Fruit fly (Drosophila melanogaster) whole organism, wandering third instar larva: Measurements from ENCODE around the gene dmrt99B.

ENCODE experiments used
- Myc ChIP-seq: fragments of >200 bp; optimal IDR thresholded peaks from 2 replicates; lab custom pipeline; 2017
- OdsH ChIP-seq: fragments of 200-800 bp; sonication (Bioruptor generic); optimal IDR thresholded peaks from 2 replicates; lab custom pipeline; 2016; ENCODE audit warnings: missing biosample characterization, mild to moderate bottlenecking, missing genetic modification characterization
- br ChIP-seq: fragments of 200-800 bp; sonication (Bioruptor generic); optimal IDR thresholded peaks from 2 replicates; lab custom pipeline; 2016; ENCODE audit warnings: missing biosample characterization, missing genetic modification characterization
- dl ChIP-seq, 2 experiments: fragments of 175-275, 200-275 bp in 1 of 2; fragments of 200-275 bp in 1 of 2; sonication (Bioruptor generic); optimal IDR thresholded peaks; lab custom pipeline; 2018; ENCODE audit warnings: mild to moderate bottlenecking in 2 of 2, missing biosample characterization in 2 of 2, missing genetic modification characterization in 2 of 2, moderate library complexity in 2 of 2; ENCODE audit not compliant: partially characterized antibody in 2 of 2, insufficient read depth in 1 of 2
- fru ChIP-seq: fragments of 200-800 bp; sonication (Bioruptor generic); optimal IDR thresholded peaks from 3 replicates; lab custom pipeline; 2016; ENCODE audit warnings: missing biosample characterization, mild to moderate bottlenecking, missing genetic modification characterization

DNA sequence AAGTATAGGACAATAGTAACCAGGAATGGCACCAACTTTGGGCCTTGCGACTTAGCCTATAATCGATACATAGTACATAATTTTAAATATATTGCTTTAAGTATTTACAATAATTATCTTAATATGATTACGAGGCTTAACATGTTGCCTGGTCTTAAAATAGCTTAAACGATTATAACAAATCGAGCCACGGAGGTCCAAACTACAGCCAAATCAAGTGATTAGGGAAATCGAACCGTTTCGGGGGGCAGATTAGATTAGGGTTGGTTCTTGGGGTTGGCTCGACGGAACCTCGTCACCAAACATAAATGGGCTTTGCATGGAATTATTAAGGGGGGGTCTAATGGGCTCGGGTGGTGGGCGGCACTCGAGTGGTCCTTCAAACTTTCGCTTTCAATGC, 11.2 kb upstream of the dmrt99B start:
- TF ChIP-seq br (GFP tag; lab: Kevin White, UChicago) (no peak), fru (GFP tag; lab: Kevin White, UChicago) (no peak), Myc (lab: Kevin White, UChicago) (no peak), OdsH (no peak), dl (GFP tag; optimal IDR thresholded peaks at IDR 0.05; lab: Kevin White, UChicago; ENCODE audit: insufficient read depth in 1 of 2, partially characterized antibody in 2 of 2) (no peak)
